Worm (Caenorhabditis elegans) whole organism, young adult: Measurements from ENCODE around the gene rps-4.

Experiments
- B0019.2 ChIP-seq: fragments of 200-800 bp; sonication (Bioruptor generic); conservative IDR thresholded peaks from 2 replicates; pipeline ENCODE4 v1.3.6; 2022; ENCODE audit warnings: missing genetic modification reagents, missing genetic modification characterization, missing compliant biosample characterization
- C17E4.6 ChIP-seq: fragments of 200-800 bp; sonication (Bioruptor generic); IDR thresholded peaks from 2 replicates; pipeline ENCODE4 v1.3.6; 2022; ENCODE audit warnings: missing genetic modification reagents, missing genetic modification characterization, missing compliant biosample characterization
- D2030.7 ChIP-seq: fragments of 200-800 bp; sonication (Bioruptor generic); IDR thresholded peaks from 2 replicates; pipeline ENCODE4 v1.3.6; 2022; ENCODE audit warnings: missing genetic modification reagents, missing genetic modification characterization, missing compliant biosample characterization
- F57A8.1 ChIP-seq: fragments of 200-800 bp; sonication (Bioruptor generic); optimal IDR thresholded peaks from 2 replicates; lab custom pipeline; 2018; ENCODE audit warnings: mild to moderate bottlenecking, missing genetic modification characterization, moderate library complexity, missing compliant biosample characterization
- F57C9.4 ChIP-seq: sonication (generic microtip); optimal IDR thresholded peaks from 2 replicates; lab custom pipeline; 2017; ENCODE audit warnings: mild to moderate bottlenecking, missing genetic modification characterization, missing compliant biosample characterization
- Y79H2A.3 ChIP-seq: fragments of 200-800 bp; sonication (Bioruptor generic); conservative IDR thresholded peaks from 2 replicates; pipeline ENCODE4 v1.3.6; 2022; ENCODE audit warnings: missing genetic modification reagents, missing genetic modification characterization, missing compliant biosample characterization
- ZK185.1 ChIP-seq: sonication (generic microtip); optimal IDR thresholded peaks from 2 replicates; lab custom pipeline; 2016; ENCODE audit warnings: mild to moderate bottlenecking, missing genetic modification characterization, missing compliant biosample characterization; ENCODE audit not compliant: poor library complexity, severe bottlenecking
- atf-7 ChIP-seq: sonication (generic microtip); optimal IDR thresholded peaks from 2 replicates; lab custom pipeline; 2017; ENCODE audit warnings: mild to moderate bottlenecking, missing genetic modification characterization, missing compliant biosample characterization
- attf-3 ChIP-seq: fragments of 200-800 bp; sonication (Bioruptor generic); conservative IDR thresholded peaks from 2 replicates; pipeline ENCODE4 v1.3.6; 2022; ENCODE audit warnings: missing genetic modification reagents, missing genetic modification characterization, missing compliant biosample characterization
- attf-5 ChIP-seq: fragments of 200-800 bp; sonication (Bioruptor generic); optimal IDR thresholded peaks from 2 replicates; lab custom pipeline; 2018; ENCODE audit warnings: mild to moderate bottlenecking, missing genetic modification characterization, missing compliant biosample characterization
- attf-6 ChIP-seq: fragments of 200-800 bp; sonication (Bioruptor generic); IDR thresholded peaks from 2 replicates; pipeline ENCODE4 v1.3.6; 2022; ENCODE audit warnings: missing genetic modification reagents, missing genetic modification characterization, missing compliant biosample characterization
- bed-1 ChIP-seq: fragments of 200-800 bp; sonication (Bioruptor generic); IDR thresholded peaks from 2 replicates; pipeline ENCODE4 v1.3.6; 2022; ENCODE audit warnings: missing genetic modification reagents, missing genetic modification characterization, missing compliant biosample characterization
- ceh-100 ChIP-seq: fragments of 200-800 bp; sonication (Bioruptor generic); IDR thresholded peaks from 2 replicates; pipeline ENCODE4 v1.3.6; 2022; ENCODE audit warnings: missing genetic modification reagents, missing genetic modification characterization, missing compliant biosample characterization
- die-1 ChIP-seq: sonication (generic microtip); optimal IDR thresholded peaks from 2 replicates; lab custom pipeline; 2016; ENCODE audit warnings: missing genotype, mild to moderate bottlenecking, missing genetic modification characterization, missing compliant biosample characterization
- efl-1 ChIP-seq: fragments of 150-350 bp; optimal IDR thresholded peaks from 2 replicates; lab custom pipeline; 2014; ENCODE audit warnings: missing biosample characterization, missing genetic modification reagents, missing genetic modification characterization
- gei-17 ChIP-seq: fragments of 200-800 bp; sonication (Bioruptor generic); optimal IDR thresholded peaks from 2 replicates; lab custom pipeline; 2018; ENCODE audit warnings: mild to moderate bottlenecking, missing genetic modification characterization, missing compliant biosample characterization
- hmg-1.2 ChIP-seq: fragments of 200-800 bp; sonication (Bioruptor generic); IDR thresholded peaks from 2 replicates; pipeline ENCODE4 v1.3.6; 2022; ENCODE audit warnings: missing genetic modification reagents, missing genetic modification characterization, missing compliant biosample characterization
- lag-1 ChIP-seq: fragments of 200-800 bp; sonication (Bioruptor generic); IDR thresholded peaks from 2 replicates; pipeline ENCODE4 v1.3.6; 2022; ENCODE audit warnings: missing genetic modification reagents, missing genetic modification characterization, missing compliant biosample characterization
- let-607 ChIP-seq, 2 experiments: fragments of 200-800 bp in 1 of 2; sonication (Bioruptor generic) in 1 of 2; sonication (generic microtip) in 1 of 2; optimal IDR thresholded peaks; 2 replicates each; lab custom pipeline; 2016 to 2018; ENCODE audit warnings: mild to moderate bottlenecking in 2 of 2, missing compliant biosample characterization in 2 of 2, missing genetic modification characterization in 2 of 2, moderate library complexity in 2 of 2, missing genotype in 1 of 2
- lin-35 ChIP-seq, 3 experiments: fragments of 150-350 bp in 2 of 3; sonication (generic microtip) in 1 of 3; optimal IDR thresholded peaks; 2 replicates each; lab custom pipeline; 2014 to 2018; ENCODE audit warnings: missing biosample characterization in 3 of 3, missing genetic modification characterization in 3 of 3, missing genetic modification reagents in 3 of 3
- lir-1 ChIP-seq: fragments of 200-800 bp; sonication (Bioruptor generic); conservative IDR thresholded peaks from 2 replicates; pipeline ENCODE4 v1.3.6; 2022; ENCODE audit warnings: missing genetic modification reagents, missing genetic modification characterization, missing compliant biosample characterization
- lsy-27 ChIP-seq: sonication (generic microtip); optimal IDR thresholded peaks from 2 replicates; lab custom pipeline; 2017; ENCODE audit warnings: missing genetic modification characterization, mild to moderate bottlenecking, missing compliant biosample characterization, antibody characterized with exemption, missing genotype, borderline replicate concordance; ENCODE audit not compliant: insufficient read depth
- madf-3 ChIP-seq: fragments of 200-800 bp; sonication (Bioruptor generic); IDR thresholded peaks from 2 replicates; pipeline ENCODE4 v1.3.6; 2022; ENCODE audit warnings: missing genetic modification reagents, missing genetic modification characterization, missing compliant biosample characterization
- nhr-120 ChIP-seq: fragments of 200-800 bp; sonication (Bioruptor generic); IDR thresholded peaks from 2 replicates; pipeline ENCODE4 v1.3.6; 2022; ENCODE audit warnings: missing genetic modification characterization, missing compliant biosample characterization
- nhr-179 ChIP-seq: sonication (generic microtip); optimal IDR thresholded peaks from 2 replicates; lab custom pipeline; 2016; ENCODE audit warnings: mild to moderate bottlenecking, missing genetic modification characterization, missing compliant biosample characterization
- nhr-80 ChIP-seq: sonication (generic microtip); optimal IDR thresholded peaks from 2 replicates; lab custom pipeline; 2016; ENCODE audit warnings: missing genetic modification characterization, missing compliant biosample characterization
- rcor-1 ChIP-seq: fragments of 200-800 bp; sonication (Bioruptor generic); IDR thresholded peaks from 2 replicates; pipeline ENCODE4 v1.3.6; 2022; ENCODE audit warnings: missing genetic modification reagents, missing genetic modification characterization, missing compliant biosample characterization
- rec-8 ChIP-seq, 2 experiments: sonication (generic microtip); optimal IDR thresholded peaks; 2 replicates each; lab custom pipeline; 2016; ENCODE audit warnings: mild to moderate bottlenecking in 2 of 2, missing genetic modification characterization in 2 of 2, missing genetic modification reagents in 2 of 2, missing genotype in 2 of 2, missing biosample characterization in 1 of 2, missing compliant biosample characterization in 1 of 2, moderate library complexity in 1 of 2
- snpc-3.4 ChIP-seq: sonication (generic microtip); optimal IDR thresholded peaks from 2 replicates; lab custom pipeline; 2017; ENCODE audit warnings: missing genetic modification characterization, mild to moderate bottlenecking, missing compliant biosample characterization, antibody characterized with exemption, moderate library complexity, missing genotype, missing genetic modification reagents
- somi-1 ChIP-seq: fragments of 200-800 bp; sonication (Bioruptor generic); optimal IDR thresholded peaks from 2 replicates; lab custom pipeline; 2018; ENCODE audit warnings: mild to moderate bottlenecking, missing genetic modification characterization, missing compliant biosample characterization
- tbx-9 ChIP-seq: sonication (generic microtip); optimal IDR thresholded peaks from 2 replicates; lab custom pipeline; 2016; ENCODE audit warnings: borderline replicate concordance, missing genetic modification characterization, inconsistent platforms, missing compliant biosample characterization
- tlf-1 ChIP-seq: fragments of 200-800 bp; sonication (Bioruptor generic); optimal IDR thresholded peaks from 2 replicates; lab custom pipeline; 2018; ENCODE audit warnings: mild to moderate bottlenecking, missing genetic modification characterization, missing compliant biosample characterization
- zim-3 ChIP-seq: sonication (generic microtip); optimal IDR thresholded peaks from 2 replicates; lab custom pipeline; 2017; ENCODE audit warnings: mild to moderate bottlenecking, missing genetic modification characterization, moderate library complexity, missing compliant biosample characterization
- ztf-18 ChIP-seq: sonication (generic microtip); optimal IDR thresholded peaks from 2 replicates; lab custom pipeline; 2016; ENCODE audit warnings: missing genotype, mild to moderate bottlenecking, missing genetic modification characterization, missing compliant biosample characterization
- ztf-25 ChIP-seq: fragments of 200-800 bp; sonication (Bioruptor generic); IDR thresholded peaks from 2 replicates; pipeline ENCODE4 v1.3.6; 2022; ENCODE audit warnings: missing genetic modification reagents, missing genetic modification characterization, missing compliant biosample characterization
- ztf-26 ChIP-seq: sonication (generic microtip); optimal IDR thresholded peaks from 2 replicates; lab custom pipeline; 2017; ENCODE audit warnings: missing genetic modification characterization, missing compliant biosample characterization
- ztf-6 ChIP-seq: fragments of 200-800 bp; sonication (Bioruptor generic); IDR thresholded peaks from 2 replicates; pipeline ENCODE4 v1.3.6; 2022; ENCODE audit warnings: missing genetic modification reagents, missing genetic modification characterization, missing compliant biosample characterization

The rps-4 gene

DNA sequence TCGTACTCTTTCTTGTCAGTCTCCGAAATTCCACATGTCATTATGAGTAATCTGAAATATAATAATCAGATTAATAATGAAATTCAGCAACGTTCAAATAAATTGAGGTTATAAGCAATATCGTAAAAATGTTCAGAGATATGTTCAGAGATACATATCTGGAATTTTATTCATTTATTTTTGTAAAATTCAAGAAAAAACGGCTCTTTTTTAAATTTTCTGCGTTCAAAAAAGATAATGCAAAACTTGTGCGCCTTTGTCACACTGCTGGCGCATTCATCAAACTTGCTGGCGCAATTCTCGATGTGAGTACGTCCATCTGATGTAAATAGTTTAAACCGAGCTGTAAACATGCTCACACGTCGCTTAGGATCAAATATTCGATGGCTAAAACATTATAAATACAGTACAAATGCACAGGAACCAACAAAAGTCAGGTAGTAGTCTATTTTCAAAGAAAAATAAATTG lies 18.8 kb upstream of the rps-4 start, which contains the start of the genes rde-8 and ZC477.3 (continued):
- TF ChIP-seq lag-1 (GFP tag; lab: Robert Waterston, UW) (no peak), lsy-27 (tag; lab: Kevin White, UChicago) (no peak), rec-8 (tag; optimal IDR thresholded peaks at IDR 0.05; lab: Kevin White, UChicago) (no peak), somi-1 (GFP tag; lab: Kevin White, UChicago) (no peak), tlf-1 (GFP tag; lab: Kevin White, UChicago) (peak; percentile 31), zim-3 (tag; lab: Kevin White, UChicago) (no peak), C17E4.6 (no peak), tbx-9 (tag; lab: Kevin White, UChicago) (no peak), efl-1 (GFP tag; lab: Kevin White, UChicago) (peak; percentile 12), lin-35 (GFP tag; optimal IDR thresholded peaks at IDR 0.05; lab: Kevin White, UChicago) (peak in 1 of 3 experiments; percentile 77), lir-1 (GFP tag; lab: Robert Waterston, UW) (peak; percentile 19; the same call in 1 of the 2 replicates), F57A8.1 (GFP tag; lab: Kevin White, UChicago) (no peak), B0019.2 (GFP tag; lab: Robert Waterston, UW) (no peak), madf-3 (GFP tag; lab: Robert Waterston, UW) (0 out of 2 replicates have a peak, but pooled peaks have one; percentile 1), ztf-18 (tag; lab: Kevin White, UChicago) (peak; percentile 95), nhr-80 (tag; lab: Kevin White, UChicago) (peak; percentile 17), nhr-179 (no peak), ztf-26 (tag; lab: Kevin White, UChicago) (no peak), bed-1 (GFP tag; lab: Robert Waterston, UW) (no peak), rcor-1 (peak; percentile 30; the same call in 1 of the 2 replicates), nhr-120 (GFP tag; lab: Robert Waterston, UW) (no peak), attf-5 (GFP tag; lab: Kevin White, UChicago) (no peak), Y79H2A.3 (GFP tag; lab: Robert Waterston, UW) (no peak), D2030.7 (GFP tag; lab: Robert Waterston, UW) (no peak), F57C9.4 (tag; lab: Kevin White, UChicago) (no peak), let-607 (tag; optimal IDR thresholded peaks at IDR 0.05; lab: Kevin White, UChicago) (no peak), attf-6 (GFP tag; lab: Robert Waterston, UW) (no peak), snpc-3.4 (peak; percentile 48), ceh-100 (GFP tag; lab: Robert Waterston, UW) (no peak), gei-17 (GFP tag; lab: Kevin White, UChicago) (no peak), die-1 (tag; lab: Kevin White, UChicago) (no peak), ztf-25 (GFP tag; lab: Robert Waterston, UW) (no peak), ZK185.1 (tag; lab: Kevin White, UChicago) (peak; percentile 31), ztf-6 (GFP tag; lab: Robert Waterston, UW) (no peak), attf-3 (GFP tag; lab: Robert Waterston, UW) (peak; percentile 60; the same call in 1 of the 2 replicates)

DNA sequence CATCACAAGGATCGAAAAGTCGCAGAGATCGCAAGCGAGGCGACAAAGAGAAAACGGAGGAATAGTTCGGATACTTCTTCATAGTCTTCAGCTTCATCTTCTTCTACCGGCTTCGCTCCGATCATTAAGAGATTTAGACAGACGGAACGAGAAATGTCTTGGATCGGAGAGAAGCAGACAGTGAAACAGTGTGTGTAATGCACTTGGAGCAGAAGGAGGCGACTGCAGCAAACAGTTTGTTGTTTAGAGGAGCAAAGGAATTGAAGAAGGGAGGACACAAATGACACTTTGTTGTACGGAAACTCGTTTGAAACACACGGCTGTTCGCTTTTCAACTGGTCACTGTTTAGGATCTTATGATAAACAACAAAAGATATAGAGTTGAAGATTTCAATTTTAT lies 14.9 kb upstream of the rps-4 start:
- TF ChIP-seq nhr-80 (tag; lab: Kevin White, UChicago) (peak; percentile 24), hmg-1.2 (GFP tag; lab: Robert Waterston, UW) (peak; percentile 48; the same call in 1 of the 2 replicates), atf-7 (tag; lab: Kevin White, UChicago) (no peak)
